Fruit fly (Drosophila melanogaster) whole organism, embryonic: ENCODE data around the gene Gli.

Source experiments
- CG11456 ChIP-seq: fragments of 200-800 bp; sonication (Bioruptor generic); IDR thresholded peaks from 3 replicates; pipeline ENCODE4 v1.3.6; 2022; ENCODE audit warnings: missing biosample characterization, missing genetic modification characterization
- CG12155 ChIP-seq: fragments of 200-800 bp; sonication (Bioruptor generic); optimal IDR thresholded peaks from 3 replicates; lab custom pipeline; 2016; ENCODE audit warnings: missing biosample characterization, missing genetic modification characterization
- CG12236 ChIP-seq: fragments of 200-800 bp; sonication (Bioruptor generic); optimal IDR thresholded peaks from 2 replicates; lab custom pipeline; 2016; ENCODE audit warnings: missing biosample characterization, missing genetic modification characterization
- CG12769 ChIP-seq: fragments of 200-800 bp; sonication (Bioruptor generic); optimal IDR thresholded peaks from 2 replicates; lab custom pipeline; 2019; ENCODE audit warnings: missing biosample characterization, mild to moderate bottlenecking, missing genetic modification characterization, moderate library complexity
- CG12942 ChIP-seq: fragments of 200-800 bp; sonication (Bioruptor generic); optimal IDR thresholded peaks from 3 replicates; lab custom pipeline; 2016; ENCODE audit warnings: missing biosample characterization, missing genetic modification characterization
- CG13123 ChIP-seq: fragments of 200-800 bp; sonication (Bioruptor generic); optimal IDR thresholded peaks from 2 replicates; lab custom pipeline; 2016; ENCODE audit warnings: missing biosample characterization, missing genetic modification characterization
- CG13775 ChIP-seq: fragments of 200-800 bp; sonication (Bioruptor generic); optimal IDR thresholded peaks from 3 replicates; lab custom pipeline; 2017; ENCODE audit warnings: missing biosample characterization, mild to moderate bottlenecking, missing genetic modification characterization
- CG13894 ChIP-seq: fragments of 200-800 bp; sonication (Bioruptor generic); optimal IDR thresholded peaks from 3 replicates; lab custom pipeline; 2018; ENCODE audit warnings: missing biosample characterization, mild to moderate bottlenecking, missing genetic modification characterization, moderate library complexity
- CG14050 ChIP-seq: fragments of 200-800 bp; sonication (Bioruptor generic); IDR thresholded peaks from 3 replicates; pipeline ENCODE4 v1.3.6; 2022; ENCODE audit warnings: missing biosample characterization, missing genetic modification characterization
- CG15011 ChIP-seq: fragments of 200-800 bp; sonication (Bioruptor generic); optimal IDR thresholded peaks from 3 replicates; lab custom pipeline; 2018; ENCODE audit warnings: missing biosample characterization, mild to moderate bottlenecking, missing genetic modification characterization
- CG16779 ChIP-seq: fragments of 200-800 bp; sonication (Bioruptor generic); IDR thresholded peaks from 2 replicates; pipeline ENCODE4 v1.3.6; 2022; ENCODE audit warnings: missing biosample characterization, missing genetic modification characterization
- CG1832 ChIP-seq: fragments of 200-800 bp; sonication (Bioruptor generic); optimal IDR thresholded peaks from 2 replicates; lab custom pipeline; 2017; ENCODE audit warnings: missing biosample characterization, mild to moderate bottlenecking, missing genetic modification characterization, inconsistent platforms
- CG18764 ChIP-seq: fragments of 200-800 bp; sonication (Bioruptor generic); optimal IDR thresholded peaks from 3 replicates; lab custom pipeline; 2016; ENCODE audit warnings: missing biosample characterization, missing genetic modification characterization
- CG2712 ChIP-seq: fragments of 200-800 bp; optimal IDR thresholded peaks from 3 replicates; lab custom pipeline; 2019; ENCODE audit warnings: missing biosample characterization, mild to moderate bottlenecking, missing genetic modification characterization, moderate library complexity
- CG2875 ChIP-seq: fragments of 200-800 bp; sonication (Bioruptor generic); optimal IDR thresholded peaks from 2 replicates; lab custom pipeline; 2017; ENCODE audit warnings: missing biosample characterization, mild to moderate bottlenecking, missing genetic modification characterization, missing genetic modification reagents
- CG42726 ChIP-seq: fragments of 200-800 bp; sonication (Bioruptor generic); IDR thresholded peaks from 2 replicates; pipeline ENCODE4 v1.3.6; 2022; ENCODE audit warnings: missing biosample characterization, missing genetic modification characterization; ENCODE audit not compliant: partially characterized antibody
- CG6254 ChIP-seq: fragments of 200-800 bp; sonication (Bioruptor generic); optimal IDR thresholded peaks from 3 replicates; lab custom pipeline; 2017; ENCODE audit warnings: mild to moderate bottlenecking, missing biosample characterization, missing genetic modification reagents, missing genetic modification characterization
- CG8089 ChIP-seq: fragments of 200-800 bp; sonication (Bioruptor generic); optimal IDR thresholded peaks from 3 replicates; lab custom pipeline; 2016; ENCODE audit warnings: missing biosample characterization, missing genetic modification characterization
- CG8924 ChIP-seq: fragments of 200-800 bp; optimal IDR thresholded peaks from 3 replicates; lab custom pipeline; 2019; ENCODE audit warnings: missing biosample characterization, mild to moderate bottlenecking, missing genetic modification characterization, moderate library complexity
- CG9727 ChIP-seq: fragments of 200-800 bp; sonication (Bioruptor generic); optimal IDR thresholded peaks from 3 replicates; lab custom pipeline; 2017; ENCODE audit warnings: missing biosample characterization, mild to moderate bottlenecking, missing genetic modification characterization
- D ChIP-seq, 2 experiments: fragments of 200-800 bp in 1 of 2; fragments of >200 bp in 1 of 2; sonication (Bioruptor generic) in 1 of 2; optimal IDR thresholded peaks; 2 replicates in 1 of 2; 3 replicates in 1 of 2; lab custom pipeline; 2017; ENCODE audit warnings: mild to moderate bottlenecking in 1 of 2, missing biosample characterization in 1 of 2, missing genetic modification characterization in 1 of 2, missing genetic modification reagents in 1 of 2
- Dip3 ChIP-seq: fragments of 200-800 bp; sonication (Bioruptor generic); optimal IDR thresholded peaks from 3 replicates; lab custom pipeline; 2016; ENCODE audit warnings: missing biosample characterization, missing genetic modification characterization
- Dref ChIP-seq: fragments of 200-800 bp; sonication (Bioruptor generic); IDR thresholded peaks from 2 replicates; pipeline ENCODE4 v1.3.6; 2022; ENCODE audit warnings: missing biosample characterization, missing genetic modification characterization
- Fer1 ChIP-seq: fragments of 200-800 bp; sonication (Bioruptor generic); optimal IDR thresholded peaks from 2 replicates; lab custom pipeline; 2017; ENCODE audit warnings: missing biosample characterization, mild to moderate bottlenecking, missing genetic modification characterization
- HmgD ChIP-seq: fragments of 200-800 bp; sonication (Bioruptor generic); optimal IDR thresholded peaks from 3 replicates; lab custom pipeline; 2016; ENCODE audit warnings: missing biosample characterization, missing genetic modification characterization
- Nf-YA ChIP-seq: fragments of 200-800 bp; sonication (Bioruptor generic); IDR thresholded peaks from 2 replicates; pipeline ENCODE4 v1.3.6; 2022; ENCODE audit warnings: missing biosample characterization, missing genetic modification characterization
- Sox102F ChIP-seq: fragments of 200-800 bp; sonication (Bioruptor generic); optimal IDR thresholded peaks from 2 replicates; lab custom pipeline; 2018; ENCODE audit warnings: missing biosample characterization, mild to moderate bottlenecking, missing genetic modification characterization, moderate library complexity
- Stat92E ChIP-seq, 3 experiments: fragments of >200 bp in 2 of 3; fragments of 200-800 bp in 1 of 3; sonication (Bioruptor generic) in 1 of 3; optimal IDR thresholded peaks; 2 replicates each; lab custom pipeline; 2017 to 2019; ENCODE audit warnings: missing biosample characterization in 3 of 3, missing genetic modification characterization in 3 of 3, mild to moderate bottlenecking in 1 of 3, moderate library complexity in 1 of 3
- Xbp1 ChIP-seq: fragments of 200-800 bp; sonication (Bioruptor generic); optimal IDR thresholded peaks from 3 replicates; lab custom pipeline; 2016; ENCODE audit warnings: missing biosample characterization, mild to moderate bottlenecking, missing genetic modification characterization
- ase ChIP-seq: fragments of 200-800 bp; sonication (Bioruptor generic); IDR thresholded peaks from 3 replicates; pipeline ENCODE4 v1.3.6; 2022; ENCODE audit warnings: missing biosample characterization, missing genetic modification characterization
- br ChIP-seq: fragments of >200 bp; optimal IDR thresholded peaks from 2 replicates; lab custom pipeline; 2017
- cwo ChIP-seq: fragments of 200-800 bp; sonication (Bioruptor generic); optimal IDR thresholded peaks from 3 replicates; lab custom pipeline; 2017; ENCODE audit warnings: missing biosample characterization, missing genetic modification characterization, mild to moderate bottlenecking, moderate library complexity, missing genetic modification reagents
- fd96Cb ChIP-seq: fragments of 200-800 bp; sonication (Bioruptor generic); optimal IDR thresholded peaks from 2 replicates; lab custom pipeline; 2018; ENCODE audit warnings: missing biosample characterization, mild to moderate bottlenecking, missing genetic modification characterization, moderate library complexity
- grau ChIP-seq: fragments of 200-800 bp; optimal IDR thresholded peaks from 3 replicates; lab custom pipeline; 2019; ENCODE audit warnings: missing biosample characterization, mild to moderate bottlenecking, missing genetic modification characterization, moderate library complexity
- jumu ChIP-seq: fragments of 200-800 bp; sonication (Bioruptor generic); optimal IDR thresholded peaks from 3 replicates; lab custom pipeline; 2016; ENCODE audit warnings: missing biosample characterization, missing genetic modification characterization
- lbe ChIP-seq: fragments of 200-800 bp; sonication (Bioruptor generic); optimal IDR thresholded peaks from 2 replicates; lab custom pipeline; 2016; ENCODE audit warnings: missing biosample characterization, mild to moderate bottlenecking, missing genetic modification characterization
- nmo ChIP-seq: fragments of 200-800 bp; sonication (Bioruptor generic); optimal IDR thresholded peaks from 2 replicates; lab custom pipeline; 2018; ENCODE audit warnings: missing biosample characterization, mild to moderate bottlenecking, missing genetic modification characterization, moderate library complexity
- pan ChIP-seq, 4 experiments: fragments of >200 bp in 3 of 4; fragments of 200-800 bp in 1 of 4; sonication (Bioruptor generic) in 1 of 4; optimal IDR thresholded peaks in 3 of 4; IDR thresholded peaks in 1 of 4; 2 replicates each; pipeline versions ENCODE4 v1.3.6 to Lab custom; 2017 to 2022; ENCODE audit warnings: missing biosample characterization in 2 of 4, missing genetic modification characterization in 2 of 4, mixed read lengths in 1 of 4
- pita ChIP-seq: fragments of 200-800 bp; sonication (Bioruptor generic); optimal IDR thresholded peaks from 2 replicates; lab custom pipeline; 2017; ENCODE audit warnings: missing biosample characterization, mild to moderate bottlenecking, missing genetic modification characterization
- pzg ChIP-seq: fragments of 200-800 bp; sonication (Bioruptor generic); optimal IDR thresholded peaks from 3 replicates; lab custom pipeline; 2018; ENCODE audit warnings: missing biosample characterization, mild to moderate bottlenecking, missing genetic modification characterization, moderate library complexity
- sc ChIP-seq, 3 experiments: fragments of >200 bp in 2 of 3; fragments of 200-800 bp in 1 of 3; sonication (Bioruptor generic) in 1 of 3; optimal IDR thresholded peaks; 2 replicates in 2 of 3; 3 replicates in 1 of 3; lab custom pipeline; 2017; ENCODE audit warnings: mild to moderate bottlenecking in 1 of 3, missing biosample characterization in 1 of 3, missing genetic modification characterization in 1 of 3, missing genetic modification reagents in 1 of 3
- schlank ChIP-seq: fragments of 200-800 bp; sonication (Bioruptor generic); optimal IDR thresholded peaks from 2 replicates; lab custom pipeline; 2018; ENCODE audit warnings: missing biosample characterization, mild to moderate bottlenecking, missing genetic modification characterization
- sens-2 ChIP-seq: fragments of 200-800 bp; sonication (Bioruptor generic); IDR thresholded peaks from 2 replicates; pipeline ENCODE4 v1.3.6; 2022; ENCODE audit warnings: missing biosample characterization, missing genetic modification characterization
- tap ChIP-seq: fragments of 200-800 bp; optimal IDR thresholded peaks from 3 replicates; lab custom pipeline; 2019; ENCODE audit warnings: missing biosample characterization, mild to moderate bottlenecking, missing genetic modification characterization, moderate library complexity
- tna ChIP-seq: fragments of 200-800 bp; sonication (Bioruptor generic); IDR thresholded peaks from 2 replicates; pipeline ENCODE4 v1.3.6; 2022; ENCODE audit warnings: missing biosample characterization, missing genetic modification characterization; ENCODE audit not compliant: partially characterized antibody
- unc-4 ChIP-seq: fragments of 200-800 bp; sonication (Bioruptor generic); IDR thresholded peaks from 2 replicates; pipeline ENCODE4 v1.3.6; 2022; ENCODE audit warnings: missing biosample characterization, missing genetic modification characterization; ENCODE audit not compliant: partially characterized antibody
- zfh2 ChIP-seq: fragments of 200-800 bp; sonication (Bioruptor generic); optimal IDR thresholded peaks from 2 replicates; lab custom pipeline; 2016; ENCODE audit warnings: missing biosample characterization, missing genetic modification characterization

Gene Gli

dm6 chr2L:15750523-15751258, 11.9 kb downstream of the Gli start, which contains the start of gene ND-B17 (continued):
- TF ChIP-seq cwo (GFP tag; lab: Kevin White, UChicago) = no peak
- TF ChIP-seq pzg (GFP tag; lab: Kevin White, UChicago) = peak; percentile 76
- no peak for TF ChIP-seq Nf-YA (GFP tag; lab: Robert Waterston, UW)
- TF ChIP-seq ase (GFP tag; lab: Robert Waterston, UW) = no peak
- TF ChIP-seq Dref = peak; percentile 37; the same call in 1 of the 2 replicates
- TF ChIP-seq CG42726 (GFP tag; lab: Robert Waterston, UW) = no peak
- TF ChIP-seq CG2712 (tag; lab: Kevin White, UChicago) = peak; percentile 19
- TF ChIP-seq CG14050 = peak; percentile 22; the same call in 2 of the 3 replicates
- no peak for TF ChIP-seq D (optimal IDR thresholded peaks at IDR 0.05; lab: Kevin White, UChicago)
- no peak for TF ChIP-seq D (GFP tag; optimal IDR thresholded peaks at IDR 0.05; lab: Kevin White, UChicago)
- peak; percentile 21 for TF ChIP-seq nmo
- no peak for TF ChIP-seq CG12769 (tag; lab: Kevin White, UChicago)
- TF ChIP-seq CG13775 (GFP tag; lab: Kevin White, UChicago) = peak; percentile 1
- TF ChIP-seq CG8924 = peak; percentile 42
- TF ChIP-seq schlank (tag; lab: Kevin White, UChicago) = no peak
- TF ChIP-seq CG15011 (GFP tag; lab: Kevin White, UChicago) = no peak
- TF ChIP-seq Dip3 (GFP tag; lab: Kevin White, UChicago) = peak; percentile 20
- TF ChIP-seq CG1832 (GFP tag; lab: Kevin White, UChicago) = no peak
- TF ChIP-seq sens-2 (GFP tag; lab: Robert Waterston, UW) = peak; percentile 35; the same call in 1 of the 2 replicates
- TF ChIP-seq zfh2 (GFP tag; lab: Kevin White, UChicago) = peak; percentile 57
- TF ChIP-seq Sox102F (GFP tag; lab: Kevin White, UChicago) = no peak
- TF ChIP-seq HmgD = peak; percentile 61
- no peak for TF ChIP-seq Stat92E (GFP tag; optimal IDR thresholded peaks at IDR 0.05; lab: Kevin White, UChicago)
- no peak for TF ChIP-seq CG18764 (GFP tag; lab: Kevin White, UChicago)
- peak in 1 of 2 experiments; percentile 55 for TF ChIP-seq pan (optimal IDR thresholded peaks at IDR 0.05; lab: Kevin White, UChicago)
- peak; percentile 27 to 58 for TF ChIP-seq pan (GFP tag; optimal IDR thresholded peaks at IDR 0.05 in 1 of 2, IDR thresholded peaks at IDR 0.05 in 1 of 2)
- TF ChIP-seq CG16779 (GFP tag; lab: Robert Waterston, UW) = no peak
- TF ChIP-seq lbe (GFP tag; lab: Kevin White, UChicago) = no peak
- TF ChIP-seq CG12942 (GFP tag; lab: Kevin White, UChicago) = peak; percentile 55
- peak; percentile 21 for TF ChIP-seq CG12155 (GFP tag; lab: Kevin White, UChicago)
- peak; percentile 39 for TF ChIP-seq CG8089 (GFP tag; lab: Kevin White, UChicago)
- no peak for TF ChIP-seq tap (tag; lab: Kevin White, UChicago)
- 0 out of 2 replicates have a peak, but pooled peaks have one; percentile 21 for TF ChIP-seq unc-4 (GFP tag; lab: Robert Waterston, UW)
- no peak for TF ChIP-seq CG9727 (GFP tag; lab: Kevin White, UChicago)
- peak; percentile 75 for TF ChIP-seq Xbp1
- no peak for TF ChIP-seq CG12236 (GFP tag; lab: Kevin White, UChicago)
- TF ChIP-seq CG13894 (tag; lab: Kevin White, UChicago) = no peak
- TF ChIP-seq br (lab: Kevin White, UChicago) = no peak
- TF ChIP-seq Fer1 = no peak
- TF ChIP-seq CG13123 = no peak
- no peak for TF ChIP-seq fd96Cb (tag; lab: Kevin White, UChicago)
- peak; percentile 22 for TF ChIP-seq jumu (GFP tag; lab: Kevin White, UChicago)
- no peak for TF ChIP-seq tna (GFP tag; lab: Robert Waterston, UW)
- no peak for TF ChIP-seq pita (GFP tag; lab: Kevin White, UChicago)
- no peak for TF ChIP-seq sc (optimal IDR thresholded peaks at IDR 0.05; lab: Kevin White, UChicago)
- TF ChIP-seq sc (GFP tag; optimal IDR thresholded peaks at IDR 0.05; lab: Kevin White, UChicago) = no peak
- peak; percentile 82 for TF ChIP-seq CG11456
- TF ChIP-seq CG2875 (GFP tag; lab: Kevin White, UChicago) = no peak
- TF ChIP-seq CG6254 (GFP tag; lab: Kevin White, UChicago) = no peak
- peak; percentile 49 for TF ChIP-seq grau (tag; lab: Kevin White, UChicago)
